Fruit fly (Drosophila melanogaster) whole organism, embryonic: ENCODE data around the gene CG18095.

Experiments used
- CG10274 ChIP-seq: fragments of 200-800 bp; sonication (Bioruptor generic); optimal IDR thresholded peaks from 3 replicates; lab custom pipeline; 2017; ENCODE audit warnings: missing biosample characterization, mild to moderate bottlenecking, missing genetic modification characterization
- CG10321 ChIP-seq: fragments of 200-800 bp; sonication (Bioruptor generic); IDR thresholded peaks from 2 replicates; pipeline ENCODE4 v1.3.6; 2022; ENCODE audit warnings: missing biosample characterization, missing genetic modification characterization
- CG10462 ChIP-seq: fragments of 200-800 bp; sonication (Bioruptor generic); optimal IDR thresholded peaks from 2 replicates; lab custom pipeline; 2016; ENCODE audit warnings: missing biosample characterization, missing genetic modification characterization
- CG12104 ChIP-seq: fragments of 200-800 bp; sonication (Bioruptor generic); optimal IDR thresholded peaks from 3 replicates; lab custom pipeline; 2016; ENCODE audit warnings: missing biosample characterization, missing genetic modification characterization
- CG12769 ChIP-seq: fragments of 200-800 bp; sonication (Bioruptor generic); optimal IDR thresholded peaks from 2 replicates; lab custom pipeline; 2019; ENCODE audit warnings: missing biosample characterization, mild to moderate bottlenecking, missing genetic modification characterization, moderate library complexity
- CG13624 ChIP-seq: fragments of 200-800 bp; sonication (Bioruptor generic); optimal IDR thresholded peaks from 2 replicates; lab custom pipeline; 2016; ENCODE audit warnings: missing biosample characterization, missing genetic modification characterization
- CG16779 ChIP-seq: fragments of 200-800 bp; sonication (Bioruptor generic); IDR thresholded peaks from 2 replicates; pipeline ENCODE4 v1.3.6; 2022; ENCODE audit warnings: missing biosample characterization, missing genetic modification characterization
- CG16863 ChIP-seq: fragments of 200-800 bp; sonication (Bioruptor generic); optimal IDR thresholded peaks from 3 replicates; lab custom pipeline; 2016; ENCODE audit warnings: missing biosample characterization, missing genetic modification characterization
- CG17829 ChIP-seq: fragments of 200-800 bp; optimal IDR thresholded peaks from 2 replicates; lab custom pipeline; 2019; ENCODE audit warnings: missing biosample characterization, mild to moderate bottlenecking, missing genetic modification characterization, moderate library complexity
- CG18599 ChIP-seq: fragments of 200-800 bp; sonication (Bioruptor generic); optimal IDR thresholded peaks from 3 replicates; lab custom pipeline; 2017; ENCODE audit warnings: missing biosample characterization, missing genetic modification characterization, mild to moderate bottlenecking, moderate library complexity, missing genetic modification reagents
- CG2199 ChIP-seq: fragments of 200-800 bp; sonication (Bioruptor generic); IDR thresholded peaks from 3 replicates; pipeline ENCODE4 v1.3.6; 2022; ENCODE audit warnings: missing biosample characterization, missing genetic modification characterization
- CG3065 ChIP-seq: fragments of 200-800 bp; sonication (Bioruptor generic); optimal IDR thresholded peaks from 2 replicates; lab custom pipeline; 2016; ENCODE audit warnings: missing biosample characterization, missing genetic modification characterization
- CG31388 ChIP-seq: fragments of 200-800 bp; sonication (Bioruptor generic); optimal IDR thresholded peaks from 2 replicates; lab custom pipeline; 2016; ENCODE audit warnings: missing biosample characterization, missing genetic modification characterization
- CG32772 ChIP-seq: fragments of 200-800 bp; sonication (Bioruptor generic); IDR thresholded peaks from 2 replicates; pipeline ENCODE4 v1.3.6; 2022; ENCODE audit warnings: missing biosample characterization, missing genetic modification characterization
- CG4328 ChIP-seq: fragments of 200-800 bp; sonication (Bioruptor generic); optimal IDR thresholded peaks from 3 replicates; lab custom pipeline; 2017; ENCODE audit warnings: missing biosample characterization, missing genetic modification reagents, missing genetic modification characterization
- CG5953 ChIP-seq: fragments of 200-800 bp; sonication (Bioruptor generic); IDR thresholded peaks from 2 replicates; pipeline ENCODE4 v1.3.6; 2022; ENCODE audit warnings: missing biosample characterization, missing genetic modification characterization
- CG8290 ChIP-seq, 3 experiments: fragments of 200-800 bp; sonication (Bioruptor generic); optimal IDR thresholded peaks; 2 replicates each; lab custom pipeline; 2016 to 2019; ENCODE audit warnings: missing biosample characterization in 3 of 3, missing genetic modification characterization in 3 of 3, mild to moderate bottlenecking in 2 of 3, moderate library complexity in 1 of 3
- CG9797 ChIP-seq: fragments of 200-800 bp; sonication (Bioruptor generic); optimal IDR thresholded peaks from 3 replicates; lab custom pipeline; 2018; ENCODE audit warnings: missing biosample characterization, mild to moderate bottlenecking, missing genetic modification characterization
- CG9876 ChIP-seq: fragments of 200-800 bp; sonication (Bioruptor generic); optimal IDR thresholded peaks from 2 replicates; lab custom pipeline; 2016; ENCODE audit warnings: missing biosample characterization, missing genetic modification characterization
- CTCF ChIP-seq: fragments of 200-800 bp; sonication (Bioruptor generic); optimal IDR thresholded peaks from 2 replicates; lab custom pipeline; 2017; ENCODE audit warnings: missing biosample characterization, mild to moderate bottlenecking, missing genetic modification characterization, moderate library complexity
- Chrac-16 ChIP-seq: fragments of 200-800 bp; sonication (Bioruptor generic); optimal IDR thresholded peaks from 3 replicates; lab custom pipeline; 2016; ENCODE audit warnings: missing biosample characterization, missing genetic modification characterization
- D19A ChIP-seq: fragments of 200-800 bp; optimal IDR thresholded peaks from 3 replicates; lab custom pipeline; 2019; ENCODE audit warnings: missing biosample characterization, mild to moderate bottlenecking, missing genetic modification characterization, moderate library complexity
- Dbx ChIP-seq: fragments of 200-800 bp; sonication (Bioruptor generic); IDR thresholded peaks from 3 replicates; pipeline ENCODE4 v1.3.6; 2022; ENCODE audit warnings: missing biosample characterization, missing genetic modification characterization
- Dip3 ChIP-seq: fragments of 200-800 bp; sonication (Bioruptor generic); optimal IDR thresholded peaks from 3 replicates; lab custom pipeline; 2016; ENCODE audit warnings: missing biosample characterization, missing genetic modification characterization
- Doc2 ChIP-seq: fragments of 200-800 bp; sonication (Bioruptor generic); IDR thresholded peaks from 2 replicates; pipeline ENCODE4 v1.3.6; 2022; ENCODE audit warnings: missing biosample characterization, missing genetic modification characterization
- Drgx ChIP-seq: fragments of 200-800 bp; sonication (Bioruptor generic); IDR thresholded peaks from 2 replicates; pipeline ENCODE4 v1.3.6; 2022; ENCODE audit warnings: missing biosample characterization, missing genetic modification characterization
- HHEX ChIP-seq: fragments of 200-800 bp; sonication (Bioruptor generic); optimal IDR thresholded peaks from 3 replicates; lab custom pipeline; 2017; ENCODE audit warnings: missing biosample characterization, mild to moderate bottlenecking, missing genetic modification characterization, missing genetic modification reagents
- HLH54F ChIP-seq: fragments of 200-800 bp; sonication (Bioruptor generic); optimal IDR thresholded peaks from 3 replicates; lab custom pipeline; 2016; ENCODE audit warnings: missing biosample characterization, missing genetic modification characterization
- HLHmδ ChIP-seq: fragments of 200-800 bp; sonication (Bioruptor generic); optimal IDR thresholded peaks from 2 replicates; lab custom pipeline; 2018; ENCODE audit warnings: missing biosample characterization, mild to moderate bottlenecking, missing genetic modification characterization, moderate library complexity
- Hmx ChIP-seq: fragments of 200-800 bp; sonication (Bioruptor generic); optimal IDR thresholded peaks from 2 replicates; lab custom pipeline; 2016; ENCODE audit warnings: missing biosample characterization, missing genetic modification characterization
- MESR4 ChIP-seq: fragments of 200-800 bp; sonication (Bioruptor generic); optimal IDR thresholded peaks from 2 replicates; lab custom pipeline; 2018; ENCODE audit warnings: missing biosample characterization, mild to moderate bottlenecking, missing genetic modification characterization, moderate library complexity
- MTF-1 ChIP-seq: fragments of 200-800 bp; sonication (Bioruptor generic); optimal IDR thresholded peaks from 2 replicates; lab custom pipeline; 2018; ENCODE audit warnings: missing biosample characterization, mild to moderate bottlenecking, missing genetic modification characterization, borderline replicate concordance
- NC2β ChIP-seq: fragments of 200-800 bp; sonication (Bioruptor generic); optimal IDR thresholded peaks from 2 replicates; lab custom pipeline; 2016; ENCODE audit warnings: missing biosample characterization, missing genetic modification characterization
- Side ChIP-seq: fragments of 200-800 bp; sonication (Bioruptor generic); optimal IDR thresholded peaks from 2 replicates; lab custom pipeline; 2016; ENCODE audit warnings: missing biosample characterization, missing genetic modification characterization
- Taf1 ChIP-seq: fragments of 200-800 bp; sonication (Bioruptor generic); IDR thresholded peaks from 2 replicates; pipeline ENCODE4 v1.3.6; 2022; ENCODE audit warnings: missing biosample characterization, missing genetic modification characterization
- ase ChIP-seq: fragments of 200-800 bp; sonication (Bioruptor generic); IDR thresholded peaks from 3 replicates; pipeline ENCODE4 v1.3.6; 2022; ENCODE audit warnings: missing biosample characterization, missing genetic modification characterization
- ato ChIP-seq: fragments of 200-800 bp; sonication (Bioruptor generic); IDR thresholded peaks from 2 replicates; pipeline ENCODE4 v1.3.6; 2022; ENCODE audit warnings: missing biosample characterization, missing genetic modification characterization; ENCODE audit not compliant: partially characterized antibody
- dimm ChIP-seq: fragments of 200-800 bp; sonication (Bioruptor generic); IDR thresholded peaks from 2 replicates; pipeline ENCODE4 v1.3.6; 2022; ENCODE audit warnings: missing biosample characterization, missing genetic modification characterization
- dmrt11E ChIP-seq: fragments of 200-800 bp; sonication (Bioruptor generic); optimal IDR thresholded peaks from 3 replicates; lab custom pipeline; 2018; ENCODE audit warnings: missing biosample characterization, mild to moderate bottlenecking, missing genetic modification characterization, moderate library complexity
- gce ChIP-seq: fragments of 200-800 bp; sonication (Bioruptor generic); IDR thresholded peaks from 3 replicates; pipeline ENCODE4 v1.3.6; 2022; ENCODE audit warnings: missing biosample characterization, missing genetic modification characterization
- gcm ChIP-seq: fragments of 200-800 bp; sonication (Bioruptor generic); optimal IDR thresholded peaks from 2 replicates; lab custom pipeline; 2019; ENCODE audit warnings: missing biosample characterization, mild to moderate bottlenecking, missing genetic modification characterization, moderate library complexity
- hb ChIP-seq: fragments of 200-800 bp; sonication (Bioruptor generic); IDR thresholded peaks from 3 replicates; pipeline ENCODE4 v1.3.6; 2022; ENCODE audit warnings: missing biosample characterization, missing genetic modification characterization; ENCODE audit not compliant: partially characterized antibody
- her ChIP-seq: fragments of 200-800 bp; sonication (Bioruptor generic); optimal IDR thresholded peaks from 2 replicates; lab custom pipeline; 2016; ENCODE audit warnings: missing biosample characterization, missing genetic modification characterization
- inv ChIP-seq: fragments of 200-800 bp; sonication (Bioruptor generic); IDR thresholded peaks from 2 replicates; pipeline ENCODE4 v1.3.6; 2022; ENCODE audit warnings: missing biosample characterization, missing genetic modification characterization; ENCODE audit not compliant: partially characterized antibody
- jing ChIP-seq: fragments of 200-800 bp; sonication (Bioruptor generic); optimal IDR thresholded peaks from 2 replicates; lab custom pipeline; 2018; ENCODE audit warnings: missing biosample characterization, mild to moderate bottlenecking, missing genetic modification characterization
- klu ChIP-seq: fragments of 200-800 bp; sonication (Bioruptor generic); IDR thresholded peaks from 2 replicates; pipeline ENCODE4 v1.3.6; 2022; ENCODE audit warnings: missing biosample characterization, missing genetic modification characterization
- mld ChIP-seq: fragments of 200-800 bp; sonication (Bioruptor generic); IDR thresholded peaks from 3 replicates; pipeline ENCODE4 v1.3.6; 2022; ENCODE audit warnings: missing biosample characterization, missing genetic modification characterization; ENCODE audit not compliant: partially characterized antibody
- stwl ChIP-seq: fragments of 200-800 bp; sonication (Bioruptor generic); optimal IDR thresholded peaks from 3 replicates; lab custom pipeline; 2018; ENCODE audit warnings: missing biosample characterization, mild to moderate bottlenecking, missing genetic modification characterization, moderate library complexity
- tin ChIP-seq: fragments of 200-800 bp; sonication (Bioruptor generic); optimal IDR thresholded peaks from 3 replicates; lab custom pipeline; 2016; ENCODE audit warnings: missing biosample characterization, missing genetic modification characterization

Gene CG18095

DNA sequence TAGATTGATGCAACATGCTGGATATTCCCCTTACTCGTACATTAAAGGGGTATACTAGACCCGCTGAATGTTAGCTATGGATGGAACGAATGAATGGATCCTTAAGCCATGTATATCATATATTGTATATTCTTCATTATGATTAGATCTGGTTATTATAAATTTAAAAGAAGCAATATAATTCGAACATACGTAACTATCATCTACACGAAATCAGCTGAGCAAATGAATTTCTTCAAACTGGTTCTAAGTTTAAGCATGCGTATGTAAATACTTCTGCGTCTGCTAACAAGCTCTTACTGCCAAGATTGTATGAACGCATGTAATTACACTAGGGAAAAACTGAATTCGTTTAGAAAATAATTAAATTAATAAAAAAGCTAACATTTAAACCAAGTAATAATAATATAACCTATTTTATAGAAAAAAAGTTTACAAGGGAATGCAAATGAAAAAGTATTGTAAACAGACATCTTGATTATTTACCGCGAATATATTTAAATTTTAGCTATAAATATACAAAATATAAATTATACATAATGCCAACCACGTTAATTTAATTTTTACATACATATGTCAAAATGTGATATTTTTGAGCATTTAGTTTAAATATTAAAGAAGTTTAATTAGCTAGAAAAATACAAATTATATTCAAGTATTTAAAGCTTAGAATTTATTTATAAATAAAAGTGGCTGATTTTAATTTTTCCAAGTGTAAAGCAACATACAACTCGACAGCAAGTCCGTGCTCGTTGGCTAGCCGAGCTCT is 10.3 kb downstream of the CG18095 start (continued):
- TF ChIP-seq Dbx (peak; percentile 38; the same call in 2 of the 3 replicates), MESR4 (GFP tag; lab: Kevin White, UChicago) (peak; percentile 8), CG10462 (GFP tag; lab: Kevin White, UChicago) (no peak), ato (GFP tag; lab: Robert Waterston, UW) (no peak), CG4328 (GFP tag; lab: Kevin White, UChicago) (no peak), CG32772 (GFP tag; lab: Robert Waterston, UW) (peak; percentile 61), CG31388 (no peak), CTCF (GFP tag; lab: Kevin White, UChicago) (no peak), CG10321 (GFP tag; lab: Robert Waterston, UW) (no peak), Dip3 (no peak), klu (GFP tag; lab: Robert Waterston, UW) (no peak; the same call in 1 of the 2 replicates), gcm (GFP tag; lab: Kevin White, UChicago) (peak; percentile 17), dimm (GFP tag; lab: Robert Waterston, UW) (no peak), CG12104 (GFP tag; lab: Kevin White, UChicago) (peak; percentile 68), CG18599 (GFP tag; lab: Kevin White, UChicago) (peak; percentile 28), CG16779 (GFP tag; lab: Robert Waterston, UW) (no peak), HLH54F (GFP tag; lab: Kevin White, UChicago) (peak; percentile 28), jing (GFP tag; lab: Kevin White, UChicago) (peak; percentile 46), Side (GFP tag; lab: Kevin White, UChicago) (peak; percentile 2), CG3065 (GFP tag; lab: Kevin White, UChicago) (no peak), dmrt11E (tag; lab: Kevin White, UChicago) (peak; percentile 81), CG2199 (GFP tag; lab: Robert Waterston, UW) (peak; percentile 79; the same call in 2 of the 3 replicates), hb (GFP tag; lab: Robert Waterston, UW) (no peak), Doc2 (GFP tag; lab: Robert Waterston, UW) (no peak), stwl (tag; lab: Kevin White, UChicago) (no peak), Taf1 (peak; percentile 34; the same call in 1 of the 2 replicates), D19A (tag; lab: Kevin White, UChicago) (peak; percentile 65), tin (GFP tag; lab: Kevin White, UChicago) (peak; percentile 54), CG9876 (GFP tag; lab: Kevin White, UChicago) (no peak), MTF-1 (GFP tag; lab: Kevin White, UChicago) (peak; percentile 18), mld (GFP tag; lab: Robert Waterston, UW) (no peak), CG5953 (GFP tag; lab: Robert Waterston, UW) (no peak), gce (no peak), CG9797 (GFP tag; lab: Kevin White, UChicago) (no peak), her (no peak), CG10274 (GFP tag; lab: Kevin White, UChicago) (no peak), ase (GFP tag; lab: Robert Waterston, UW) (0 out of 3 replicates have a peak, but pooled peaks have one; percentile 44), inv (GFP tag; lab: Robert Waterston, UW) (no peak), HLHmδ (GFP tag; lab: Kevin White, UChicago) (no peak), HHEX (GFP tag; lab: Kevin White, UChicago) (peak; percentile 54), CG16863 (GFP tag; lab: Kevin White, UChicago) (peak; percentile 53), Chrac-16 (GFP tag; lab: Kevin White, UChicago) (peak; percentile 40), Drgx (GFP tag; lab: Robert Waterston, UW) (peak; percentile 85), CG13624 (GFP tag; lab: Kevin White, UChicago) (peak; percentile 4), CG12769 (tag; lab: Kevin White, UChicago) (peak; percentile 88), Hmx (GFP tag; lab: Kevin White, UChicago) (peak; percentile 34), CG8290 (GFP tag; optimal IDR thresholded peaks at IDR 0.05; lab: Kevin White, UChicago) (no peak), CG8290 (tag; optimal IDR thresholded peaks at IDR 0.05; lab: Kevin White, UChicago) (peak in 1 of 2 experiments; percentile 92), CG17829 (tag; lab: Kevin White, UChicago) (peak; percentile 52), NC2β (GFP tag; lab: Kevin White, UChicago) (peak; percentile 31)
